Worm (Caenorhabditis elegans): ENCODE measurements around the gene folt-2.

- TF ChIP-seq nhr-11 (tag; optimal IDR thresholded peaks at IDR 0.05) (no peak), nhr-237 (tag; optimal IDR thresholded peaks at IDR 0.05) (no peak), ceh-82 (tag; optimal IDR thresholded peaks at IDR 0.05) (no peak), egl-27 (tag; optimal IDR thresholded peaks at IDR 0.05) (no peak), lsy-12 (tag; optimal IDR thresholded peaks at IDR 0.05) (no peak), mdl-1 (tag; optimal IDR thresholded peaks at IDR 0.05) (no peak), elt-2 (tag; optimal IDR thresholded peaks at IDR 0.05) (no peak), nfya-1 (tag; optimal IDR thresholded peaks at IDR 0.05; ENCODE audit: insufficient read depth) (no peak), zag-1 (tag; optimal IDR thresholded peaks at IDR 0.05) (no peak), ama-1 (optimal IDR thresholded peaks at IDR 0.05) (no peak)
Observed at ce11 chrV:2861505-2861904, 13.9 kb downstream of the folt-2 start, which contains the start of gene srh-270.
